Worm (Caenorhabditis elegans): ENCODE measurements around the gene pid-1.
A peak's percentile ranks its signal among the peaks of the same experiment; 100 is the strongest.

- no peak for TF ChIP-seq nhr-25 (tag; optimal IDR thresholded peaks at IDR 0.05)
- no peak for TF ChIP-seq aly-2 (tag; optimal IDR thresholded peaks at IDR 0.05)
- TF ChIP-seq mdl-1 (tag; optimal IDR thresholded peaks at IDR 0.05) = peak; percentile 62
- no peak for TF ChIP-seq ceh-82 (tag; optimal IDR thresholded peaks at IDR 0.05)
- TF ChIP-seq lin-15B (tag; optimal IDR thresholded peaks at IDR 0.05) = peak; percentile 8
- TF ChIP-seq nhr-23 (tag; optimal IDR thresholded peaks at IDR 0.05) = no peak
- TF ChIP-seq ztf-11 (tag; optimal IDR thresholded peaks at IDR 0.05) = no peak
- TF ChIP-seq nhr-237 (tag; optimal IDR thresholded peaks at IDR 0.05) = no peak
- TF ChIP-seq nhr-28 (tag; optimal IDR thresholded peaks at IDR 0.05) = no peak
- no peak for TF ChIP-seq ceh-16 (tag; optimal IDR thresholded peaks at IDR 0.05)
- no peak for TF ChIP-seq ZK546.5 (tag; optimal IDR thresholded peaks at IDR 0.05)
Observed at ce11 chrII:7642016-7642653, 48.2 kb downstream of the pid-1 start.

Measured in whole organism, L3 larva.